Worm (Caenorhabditis elegans) whole organism, mixed stage, embryonic: ENCODE data around the gene C32B5.7.
A peak's percentile ranks its signal among the peaks of the same experiment; 100 is the strongest.
"Not testable (repeated sequence)": the region's sequence is repeated elsewhere in the genome, so short reads cannot be mapped to it uniquely, and the experiment has no call there.

Experiments
- M03D4.4 ChIP-seq: sonication (generic microtip); optimal IDR thresholded peaks from 2 replicates; lab custom pipeline; 2017; ENCODE audit warnings: mild to moderate bottlenecking, missing genetic modification characterization, missing compliant biosample characterization
- bed-3 ChIP-seq: fragments of 200-800 bp; sonication (Bioruptor generic); optimal IDR thresholded peaks from 3 replicates; lab custom pipeline; 2018; ENCODE audit warnings: mild to moderate bottlenecking, missing genetic modification characterization, moderate library complexity, missing compliant biosample characterization
- blmp-1 ChIP-seq: fragments of 150-350 bp; optimal IDR thresholded peaks from 2 replicates; lab custom pipeline; 2014; ENCODE audit warnings: missing biosample characterization, missing genetic modification characterization
- ceh-39 ChIP-seq: fragments of 150-350 bp; optimal IDR thresholded peaks from 2 replicates; lab custom pipeline; 2014; ENCODE audit warnings: missing biosample characterization, missing genetic modification characterization
- ceh-43 ChIP-seq: fragments of 200-800 bp; sonication (Bioruptor generic); optimal IDR thresholded peaks from 2 replicates; lab custom pipeline; 2018; ENCODE audit warnings: mild to moderate bottlenecking, missing genetic modification characterization, moderate library complexity, missing compliant biosample characterization
- ceh-83 ChIP-seq: fragments of 200-800 bp; sonication (Bioruptor generic); optimal IDR thresholded peaks from 2 replicates; lab custom pipeline; 2018; ENCODE audit warnings: mild to moderate bottlenecking, missing genetic modification characterization, missing compliant biosample characterization
- elt-1 ChIP-seq: sonication (generic microtip); optimal IDR thresholded peaks from 2 replicates; lab custom pipeline; 2017; ENCODE audit warnings: missing genetic modification characterization, mild to moderate bottlenecking, missing compliant biosample characterization, antibody characterized with exemption, moderate library complexity, borderline replicate concordance; ENCODE audit not compliant: insufficient read depth
- elt-3 ChIP-seq: fragments of 150-350 bp; optimal IDR thresholded peaks from 2 replicates; lab custom pipeline; 2014; ENCODE audit warnings: missing biosample characterization, missing genetic modification characterization
- flh-1 ChIP-seq: fragments of 200-800 bp; sonication (Bioruptor generic); optimal IDR thresholded peaks from 2 replicates; lab custom pipeline; 2018; ENCODE audit warnings: mild to moderate bottlenecking, missing genetic modification characterization, moderate library complexity, missing compliant biosample characterization
- ham-2 ChIP-seq: fragments of 200-800 bp; sonication (Bioruptor generic); optimal IDR thresholded peaks from 2 replicates; lab custom pipeline; 2018; ENCODE audit warnings: mild to moderate bottlenecking, missing genetic modification characterization, missing compliant biosample characterization
- hlh-1 ChIP-seq: fragments of 150-350 bp; optimal IDR thresholded peaks from 2 replicates; lab custom pipeline; 2014; ENCODE audit warnings: missing biosample characterization, missing genetic modification reagents, missing genetic modification characterization
- lin-13 ChIP-seq: fragments of 150-350 bp; optimal IDR thresholded peaks from 2 replicates; lab custom pipeline; 2014; ENCODE audit warnings: missing biosample characterization, missing genetic modification characterization
- lin-32 ChIP-seq: fragments of 200-800 bp; sonication (Bioruptor generic); optimal IDR thresholded peaks from 2 replicates; lab custom pipeline; 2018; ENCODE audit warnings: mild to moderate bottlenecking, missing genetic modification characterization, missing compliant biosample characterization
- mab-5 ChIP-seq: fragments of 150-350 bp; optimal IDR thresholded peaks from 2 replicates; lab custom pipeline; 2014; ENCODE audit warnings: missing biosample characterization, missing genetic modification characterization
- mep-1 ChIP-seq: fragments of 150-350 bp; optimal IDR thresholded peaks from 2 replicates; lab custom pipeline; 2017; ENCODE audit warnings: missing biosample characterization, missing genetic modification reagents, missing genetic modification characterization, inconsistent platforms
- mls-2 ChIP-seq: sonication (generic microtip); optimal IDR thresholded peaks from 2 replicates; lab custom pipeline; 2016; ENCODE audit warnings: mild to moderate bottlenecking, missing genetic modification characterization, moderate library complexity, missing compliant biosample characterization
- nhr-12 ChIP-seq: fragments of 150-350 bp; optimal IDR thresholded peaks from 2 replicates; lab custom pipeline; 2014; ENCODE audit warnings: missing biosample characterization, missing genetic modification characterization
- nhr-2 ChIP-seq: fragments of 150-350 bp; optimal IDR thresholded peaks from 2 replicates; lab custom pipeline; 2014; ENCODE audit warnings: missing biosample characterization, missing genetic modification characterization
- nhr-237 ChIP-seq: fragments of 150-350 bp; optimal IDR thresholded peaks from 2 replicates; lab custom pipeline; 2014; ENCODE audit warnings: missing biosample characterization, missing genetic modification characterization
- nhr-28 ChIP-seq: fragments of 150-350 bp; optimal IDR thresholded peaks from 2 replicates; lab custom pipeline; 2014; ENCODE audit warnings: missing biosample characterization, missing genetic modification characterization
- nhr-76 ChIP-seq: sonication (generic microtip); optimal IDR thresholded peaks from 2 replicates; lab custom pipeline; 2017; ENCODE audit warnings: missing biosample characterization, missing genetic modification characterization
- pha-4 ChIP-seq: fragments of 150-350 bp; optimal IDR thresholded peaks from 2 replicates; lab custom pipeline; 2018; ENCODE audit warnings: missing biosample characterization, missing genetic modification reagents, missing genetic modification characterization
- sem-2 ChIP-seq: fragments of 200-800 bp; sonication (Bioruptor generic); optimal IDR thresholded peaks from 2 replicates; lab custom pipeline; 2018; ENCODE audit warnings: mild to moderate bottlenecking, missing genetic modification characterization, missing compliant biosample characterization
- snpc-4 ChIP-seq: fragments of 150-350 bp; optimal IDR thresholded peaks from 2 replicates; lab custom pipeline; 2014; ENCODE audit warnings: missing biosample characterization, missing genetic modification characterization
- tbx-8 ChIP-seq: fragments of 200-800 bp; sonication (Bioruptor generic); optimal IDR thresholded peaks from 2 replicates; lab custom pipeline; 2018; ENCODE audit warnings: mild to moderate bottlenecking, missing genetic modification characterization, moderate library complexity, missing compliant biosample characterization
- unc-39 ChIP-seq: fragments of 150-350 bp; optimal IDR thresholded peaks from 2 replicates; lab custom pipeline; 2014; ENCODE audit warnings: missing biosample characterization, missing genetic modification characterization
- unc-62 ChIP-seq: fragments of 150-350 bp; optimal IDR thresholded peaks from 2 replicates; lab custom pipeline; 2014; ENCODE audit warnings: missing biosample characterization, missing genetic modification reagents, missing genetic modification characterization
- zip-8 ChIP-seq: fragments of 150-350 bp; optimal IDR thresholded peaks from 2 replicates; lab custom pipeline; 2014; ENCODE audit warnings: missing biosample characterization, missing genetic modification characterization
- ztf-11 ChIP-seq: fragments of 150-350 bp; optimal IDR thresholded peaks from 2 replicates; lab custom pipeline; 2014; ENCODE audit warnings: missing biosample characterization, missing genetic modification characterization

The C32B5.7 gene

ce11 chrII:968106-968505 is 7.8 kb downstream of the C32B5.7 start, which contains the start of gene C32B5.6:
Gene C32B5.6 (plus strand): TSS chrII:968406.
- TF ChIP-seq nhr-28 (tag; lab: Kevin White, UChicago); mls-2 (tag; lab: Kevin White, UChicago); zip-8: not testable (repeated sequence)
- TF ChIP-seq, all 35 proteins: peak for 0; not testable (repeated sequence) for 35

- no peak for TF ChIP-seq tbx-8 (GFP tag; lab: Kevin White, UChicago)
- no peak for TF ChIP-seq unc-62 (GFP tag; lab: Kevin White, UChicago)
- TF ChIP-seq ceh-39 (tag; lab: Kevin White, UChicago), result no peak
- TF ChIP-seq nhr-2, result no peak
- TF ChIP-seq zip-8, result no peak
- TF ChIP-seq flh-1 (GFP tag; lab: Kevin White, UChicago), result no peak
- TF ChIP-seq M03D4.4 (tag; lab: Kevin White, UChicago), result no peak
- TF ChIP-seq ztf-11 (tag; lab: Kevin White, UChicago), result no peak
- no peak for TF ChIP-seq ceh-43 (GFP tag; lab: Kevin White, UChicago)
- no peak for TF ChIP-seq lin-32 (GFP tag; lab: Kevin White, UChicago)
- no peak for TF ChIP-seq sem-2 (GFP tag; lab: Kevin White, UChicago)
- no peak for TF ChIP-seq mep-1 (tag; lab: Kevin White, UChicago)
- TF ChIP-seq mls-2 (tag; lab: Kevin White, UChicago), result no peak
Observed at ce11 chrII:972850-973249, 12.5 kb downstream of the C32B5.7 start, which contains the start of gene C32B5.15. Gene C32B5.15 (minus strand): TSS chrII:972950.

- no peak for TF ChIP-seq bed-3 (GFP tag; lab: Kevin White, UChicago)
- TF ChIP-seq lin-13 (tag; lab: Kevin White, UChicago), result no peak
- TF ChIP-seq elt-1 (tag; lab: Kevin White, UChicago), result no peak
- TF ChIP-seq tbx-8 (GFP tag; lab: Kevin White, UChicago), result no peak
- no peak for TF ChIP-seq nhr-2
- no peak for TF ChIP-seq elt-3 (tag; lab: Kevin White, UChicago)
- no peak for TF ChIP-seq lin-32 (GFP tag; lab: Kevin White, UChicago)
- no peak for TF ChIP-seq mab-5 (tag; lab: Kevin White, UChicago)
- TF ChIP-seq flh-1 (GFP tag; lab: Kevin White, UChicago), result no peak
Observed at ce11 chrII:973999-974398, 13.7 kb downstream of the C32B5.7 start, which contains the start of gene fbxc-14. Gene fbxc-14 (plus strand): TSS chrII:974299.

- TF ChIP-seq blmp-1 (tag; lab: Kevin White, UChicago) (no peak), nhr-12 (tag; lab: Kevin White, UChicago) (no peak), nhr-2 (no peak)
Observed at ce11 chrII:979135-979534, 18.8 kb downstream of the C32B5.7 start, which contains the start of the genes fbxc-17 and fbxc-15. Gene fbxc-17 (minus strand): TSS chrII:979235. Gene fbxc-15 (plus strand): TSS chrII:979423.

ce11 chrII:982842-983241 is 22.5 kb downstream of the C32B5.7 start, which contains the start of gene srh-274:
Gene srh-274 (plus strand): TSS chrII:983142.
- TF ChIP-seq pha-4 (tag; lab: Kevin White, UChicago) (no peak), ceh-43 (GFP tag; lab: Kevin White, UChicago) (no peak), unc-39 (tag; lab: Kevin White, UChicago) (no peak)

ce11 chrII:985703-986102 is 25.4 kb downstream of the C32B5.7 start, which contains the start of gene fbxc-40:
Gene fbxc-40 (plus strand): TSS chrII:986003.
- TF ChIP-seq elt-1 (tag; lab: Kevin White, UChicago); flh-1 (GFP tag; lab: Kevin White, UChicago); ceh-39 (tag; lab: Kevin White, UChicago): not testable (repeated sequence)
- TF ChIP-seq, all 35 proteins: peak for 0; not testable (repeated sequence) for 35

- TF ChIP-seq bed-3 (GFP tag; lab: Kevin White, UChicago), result no peak
- TF ChIP-seq hlh-1 (tag; lab: Kevin White, UChicago), result peak; percentile 22
Observed at ce11 chrII:988437-988836, 28.1 kb downstream of the C32B5.7 start, which contains the start of gene fbxc-39. Gene fbxc-39 (plus strand): TSS chrII:988737.

ce11 chrII:991300-991699 is 31.0 kb downstream of the C32B5.7 start, which contains the start of gene fbxc-42:
Gene fbxc-42 (plus strand): TSS chrII:991600.
- TF ChIP-seq lin-32 (GFP tag; lab: Kevin White, UChicago) (no peak), nhr-28 (tag; lab: Kevin White, UChicago) (no peak), elt-1 (tag; lab: Kevin White, UChicago) (no peak), ceh-83 (GFP tag; lab: Kevin White, UChicago) (no peak), ceh-43 (GFP tag; lab: Kevin White, UChicago) (no peak), ztf-11 (tag; lab: Kevin White, UChicago) (no peak), nhr-237 (tag; lab: Kevin White, UChicago) (no peak), M03D4.4 (tag; lab: Kevin White, UChicago) (no peak), snpc-4 (tag; lab: Kevin White, UChicago) (no peak), lin-13 (tag; lab: Kevin White, UChicago) (no peak), blmp-1 (tag; lab: Kevin White, UChicago) (no peak), hlh-1 (tag; lab: Kevin White, UChicago) (no peak), ham-2 (GFP tag; lab: Kevin White, UChicago) (no peak), nhr-12 (tag; lab: Kevin White, UChicago) (no peak), unc-62 (GFP tag; lab: Kevin White, UChicago) (no peak), mab-5 (tag; lab: Kevin White, UChicago) (no peak), sem-2 (GFP tag; lab: Kevin White, UChicago) (no peak), ceh-39 (tag; lab: Kevin White, UChicago) (no peak), unc-39 (tag; lab: Kevin White, UChicago) (no peak), nhr-76 (tag; lab: Kevin White, UChicago) (no peak)
